Worm (Caenorhabditis elegans): ENCODE data around the gene pgp-13.

DNA sequence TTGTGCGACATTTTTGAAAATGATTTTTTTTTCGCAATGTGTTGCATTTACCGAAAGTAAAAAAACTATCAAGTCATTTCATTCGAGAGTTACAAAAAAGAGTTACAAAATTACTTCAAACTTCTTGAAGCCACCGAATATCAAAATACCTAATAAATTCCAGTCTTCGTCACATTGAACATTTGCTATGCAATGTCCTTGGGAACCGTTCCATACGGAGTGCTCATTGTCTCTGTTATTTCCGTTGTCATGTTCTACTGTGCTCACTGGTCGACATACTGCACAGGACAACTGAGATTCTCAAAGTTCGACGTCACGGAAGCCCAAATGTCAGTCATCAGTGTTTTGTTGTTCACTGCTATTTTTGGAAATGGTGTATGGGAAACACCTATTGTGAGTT is 25.5 kb downstream of the pgp-13 start:
- TF ChIP-seq pha-4 (tag; optimal IDR thresholded peaks at IDR 0.05) (no peak), elt-3 (tag; optimal IDR thresholded peaks at IDR 0.05) (no peak)

All from whole organism, L3 larva.